Worm (Caenorhabditis elegans) whole organism, late embryonic: ENCODE measurements around the gene trp-1.

Experiments
- C08G9.2 ChIP-seq: sonication (generic microtip); optimal IDR thresholded peaks from 2 replicates; lab custom pipeline; 2016; ENCODE audit warnings: mild to moderate bottlenecking, missing genetic modification characterization, moderate library complexity, missing compliant biosample characterization
- F13H6.1 ChIP-seq: sonication (generic microtip); optimal IDR thresholded peaks from 2 replicates; lab custom pipeline; 2016; ENCODE audit warnings: missing genetic modification characterization, missing compliant biosample characterization
- K02D7.2 ChIP-seq: sonication (generic microtip); optimal IDR thresholded peaks from 2 replicates; lab custom pipeline; 2017; ENCODE audit warnings: mild to moderate bottlenecking, missing genetic modification characterization, missing compliant biosample characterization
- T23F11.4 ChIP-seq: fragments of 200-800 bp; sonication (Bioruptor generic); optimal IDR thresholded peaks from 2 replicates; lab custom pipeline; 2018; ENCODE audit warnings: mild to moderate bottlenecking, missing genetic modification characterization, missing compliant biosample characterization
- Y22D7AL.16 ChIP-seq: sonication (generic microtip); optimal IDR thresholded peaks from 2 replicates; lab custom pipeline; 2016; ENCODE audit warnings: missing genetic modification characterization, missing compliant biosample characterization
- ama-1 ChIP-seq: fragments of 150-350 bp; optimal IDR thresholded peaks from 2 replicates; lab custom pipeline; 2014
- ceh-14 ChIP-seq: sonication (generic microtip); optimal IDR thresholded peaks from 2 replicates; lab custom pipeline; 2016; ENCODE audit warnings: missing genotype, missing genetic modification characterization, missing compliant biosample characterization
- ceh-2 ChIP-seq: sonication (generic microtip); optimal IDR thresholded peaks from 2 replicates; lab custom pipeline; 2016; ENCODE audit warnings: missing genotype, missing genetic modification characterization, missing compliant biosample characterization
- ceh-22 ChIP-seq: sonication (generic microtip); optimal IDR thresholded peaks from 2 replicates; lab custom pipeline; 2017; ENCODE audit warnings: missing biosample characterization, missing genetic modification characterization
- ceh-24 ChIP-seq: sonication (generic microtip); optimal IDR thresholded peaks from 2 replicates; lab custom pipeline; 2016; ENCODE audit warnings: mild to moderate bottlenecking, missing genetic modification characterization, missing compliant biosample characterization
- ceh-31 ChIP-seq: sonication (generic microtip); optimal IDR thresholded peaks from 2 replicates; lab custom pipeline; 2016; ENCODE audit warnings: missing genetic modification characterization, missing compliant biosample characterization
- ceh-34 ChIP-seq: sonication (generic microtip); optimal IDR thresholded peaks from 2 replicates; lab custom pipeline; 2016; ENCODE audit warnings: mild to moderate bottlenecking, missing genetic modification characterization, missing compliant biosample characterization
- ceh-45 ChIP-seq: fragments of 200-800 bp; sonication (Bioruptor generic); IDR thresholded peaks from 2 replicates; pipeline ENCODE4 v1.3.6; 2022; ENCODE audit warnings: missing genetic modification reagents, missing genetic modification characterization, missing compliant biosample characterization
- ceh-48 ChIP-seq: sonication (generic microtip); optimal IDR thresholded peaks from 2 replicates; lab custom pipeline; 2016; ENCODE audit warnings: missing genetic modification characterization, inconsistent platforms, missing compliant biosample characterization
- ceh-6 ChIP-seq: fragments of 200-800 bp; sonication (Bioruptor generic); optimal IDR thresholded peaks from 2 replicates; lab custom pipeline; 2018; ENCODE audit warnings: mild to moderate bottlenecking, missing genetic modification characterization, missing compliant biosample characterization
- ceh-9 ChIP-seq: sonication (generic microtip); optimal IDR thresholded peaks from 2 replicates; lab custom pipeline; 2016; ENCODE audit warnings: mild to moderate bottlenecking, missing genetic modification characterization, inconsistent platforms, missing compliant biosample characterization
- che-1 ChIP-seq: sonication (generic microtip); optimal IDR thresholded peaks from 2 replicates; lab custom pipeline; 2016; ENCODE audit warnings: mild to moderate bottlenecking, missing genetic modification characterization, missing compliant biosample characterization
- dmd-4 ChIP-seq: sonication (generic microtip); optimal IDR thresholded peaks from 2 replicates; lab custom pipeline; 2016; ENCODE audit warnings: borderline replicate concordance, missing genetic modification characterization, missing compliant biosample characterization
- dve-1 ChIP-seq: sonication (generic microtip); optimal IDR thresholded peaks from 2 replicates; lab custom pipeline; 2017; ENCODE audit warnings: antibody characterized with exemption, mild to moderate bottlenecking, missing genetic modification characterization, missing compliant biosample characterization
- elt-2 ChIP-seq: sonication (generic microtip); optimal IDR thresholded peaks from 2 replicates; lab custom pipeline; 2016; ENCODE audit warnings: missing genetic modification reagents, missing genetic modification characterization, missing compliant biosample characterization
- eyg-1 ChIP-seq: sonication (generic microtip); optimal IDR thresholded peaks from 2 replicates; lab custom pipeline; 2016; ENCODE audit warnings: missing genotype, missing genetic modification characterization, missing compliant biosample characterization
- fax-1 ChIP-seq: sonication (generic microtip); optimal IDR thresholded peaks from 2 replicates; lab custom pipeline; 2016; ENCODE audit warnings: missing genotype, missing genetic modification characterization, missing compliant biosample characterization
- fkh-10 ChIP-seq: fragments of 150-350 bp; optimal IDR thresholded peaks from 2 replicates; lab custom pipeline; 2014; ENCODE audit warnings: missing biosample characterization, missing genetic modification reagents, missing genetic modification characterization
- hlh-13 ChIP-seq: fragments of 200-800 bp; sonication (Bioruptor generic); optimal IDR thresholded peaks from 2 replicates; lab custom pipeline; 2018; ENCODE audit warnings: mild to moderate bottlenecking, missing genetic modification characterization, missing compliant biosample characterization
- hlh-15 ChIP-seq: sonication (generic microtip); optimal IDR thresholded peaks from 2 replicates; lab custom pipeline; 2016; ENCODE audit warnings: missing genetic modification characterization, missing compliant biosample characterization
- hlh-30 ChIP-seq: sonication (generic microtip); optimal IDR thresholded peaks from 2 replicates; lab custom pipeline; 2017; ENCODE audit warnings: antibody characterized with exemption, missing genetic modification characterization, missing compliant biosample characterization; ENCODE audit not compliant: insufficient read depth
- hlh-8 ChIP-seq: sonication (generic microtip); optimal IDR thresholded peaks from 2 replicates; lab custom pipeline; 2016; ENCODE audit warnings: missing genotype, missing genetic modification characterization, missing compliant biosample characterization
- lim-6 ChIP-seq: sonication (generic microtip); optimal IDR thresholded peaks from 2 replicates; lab custom pipeline; 2016; ENCODE audit warnings: missing genetic modification characterization, missing compliant biosample characterization
- lin-11 ChIP-seq: fragments of 200-800 bp; sonication (Bioruptor generic); optimal IDR thresholded peaks from 2 replicates; lab custom pipeline; 2018; ENCODE audit warnings: mild to moderate bottlenecking, missing genetic modification characterization, missing compliant biosample characterization
- madf-2 ChIP-seq: sonication (generic microtip); optimal IDR thresholded peaks from 2 replicates; lab custom pipeline; 2017; ENCODE audit warnings: missing genetic modification characterization, missing compliant biosample characterization
- mec-3 ChIP-seq: sonication (generic microtip); optimal IDR thresholded peaks from 2 replicates; lab custom pipeline; 2016; ENCODE audit warnings: borderline replicate concordance, missing genetic modification characterization, missing compliant biosample characterization
- nfya-1 ChIP-seq: sonication (generic microtip); optimal IDR thresholded peaks from 2 replicates; lab custom pipeline; 2017; ENCODE audit warnings: missing genetic modification characterization, mild to moderate bottlenecking, missing compliant biosample characterization, antibody characterized with exemption, moderate library complexity
- nhr-11 ChIP-seq: fragments of 150-350 bp; optimal IDR thresholded peaks from 2 replicates; lab custom pipeline; 2014; ENCODE audit warnings: missing biosample characterization, missing genetic modification characterization
- pat-9 ChIP-seq: fragments of 200-800 bp; sonication (Bioruptor generic); optimal IDR thresholded peaks from 2 replicates; lab custom pipeline; 2018; ENCODE audit warnings: mild to moderate bottlenecking, missing genetic modification characterization, moderate library complexity, missing compliant biosample characterization
- pax-1 ChIP-seq: fragments of 150-350 bp; optimal IDR thresholded peaks from 2 replicates; lab custom pipeline; 2014; ENCODE audit warnings: missing biosample characterization, missing genetic modification characterization
- pha-2 ChIP-seq: sonication (generic microtip); optimal IDR thresholded peaks from 2 replicates; lab custom pipeline; 2017; ENCODE audit warnings: mild to moderate bottlenecking, missing genetic modification characterization, missing compliant biosample characterization
- pha-4 ChIP-seq: fragments of 150-350 bp; optimal IDR thresholded peaks from 2 replicates; lab custom pipeline; 2018; ENCODE audit warnings: missing biosample characterization, missing genetic modification reagents, missing genetic modification characterization
- pqm-1 ChIP-seq: sonication (generic microtip); optimal IDR thresholded peaks from 2 replicates; lab custom pipeline; 2016; ENCODE audit warnings: missing genetic modification characterization, missing compliant biosample characterization
- ref-2 ChIP-seq: sonication (generic microtip); optimal IDR thresholded peaks from 2 replicates; lab custom pipeline; 2016; ENCODE audit warnings: missing genetic modification characterization, missing compliant biosample characterization
- rnt-1 ChIP-seq: sonication (generic microtip); optimal IDR thresholded peaks from 2 replicates; lab custom pipeline; 2016; ENCODE audit warnings: missing genetic modification characterization, missing compliant biosample characterization
- sdc-2 ChIP-seq: sonication (generic microtip); optimal IDR thresholded peaks from 2 replicates; lab custom pipeline; 2016; ENCODE audit warnings: missing genotype, missing genetic modification characterization, missing compliant biosample characterization
- sox-2 ChIP-seq: fragments of 200-800 bp; sonication (Bioruptor generic); IDR thresholded peaks from 2 replicates; pipeline ENCODE4 v1.3.6; 2022; ENCODE audit warnings: missing genetic modification reagents, missing genetic modification characterization, missing compliant biosample characterization
- sox-4 ChIP-seq: sonication (generic microtip); optimal IDR thresholded peaks from 2 replicates; lab custom pipeline; 2017; ENCODE audit warnings: mild to moderate bottlenecking, missing genetic modification characterization, inconsistent platforms, missing compliant biosample characterization
- syd-9 ChIP-seq: sonication (generic microtip); optimal IDR thresholded peaks from 2 replicates; lab custom pipeline; 2016; ENCODE audit warnings: mild to moderate bottlenecking, missing genetic modification characterization, moderate library complexity, missing compliant biosample characterization
- tbx-2 ChIP-seq: sonication (generic microtip); optimal IDR thresholded peaks from 2 replicates; lab custom pipeline; 2016; ENCODE audit warnings: missing genetic modification characterization, missing compliant biosample characterization
- tbx-7 ChIP-seq: sonication (generic microtip); optimal IDR thresholded peaks from 2 replicates; lab custom pipeline; 2016; ENCODE audit warnings: missing genotype, missing genetic modification characterization, missing compliant biosample characterization
- ttx-3 ChIP-seq: sonication (generic microtip); optimal IDR thresholded peaks from 2 replicates; lab custom pipeline; 2016; ENCODE audit warnings: missing genetic modification reagents, missing genetic modification characterization, missing compliant biosample characterization
- unc-42 ChIP-seq: sonication (generic microtip); optimal IDR thresholded peaks from 2 replicates; lab custom pipeline; 2016; ENCODE audit warnings: missing genotype, missing genetic modification characterization, missing compliant biosample characterization
- unc-55 ChIP-seq: sonication (generic microtip); optimal IDR thresholded peaks from 2 replicates; lab custom pipeline; 2017; ENCODE audit warnings: missing biosample characterization, missing genetic modification reagents, missing genetic modification characterization

The trp-1 gene

DNA sequence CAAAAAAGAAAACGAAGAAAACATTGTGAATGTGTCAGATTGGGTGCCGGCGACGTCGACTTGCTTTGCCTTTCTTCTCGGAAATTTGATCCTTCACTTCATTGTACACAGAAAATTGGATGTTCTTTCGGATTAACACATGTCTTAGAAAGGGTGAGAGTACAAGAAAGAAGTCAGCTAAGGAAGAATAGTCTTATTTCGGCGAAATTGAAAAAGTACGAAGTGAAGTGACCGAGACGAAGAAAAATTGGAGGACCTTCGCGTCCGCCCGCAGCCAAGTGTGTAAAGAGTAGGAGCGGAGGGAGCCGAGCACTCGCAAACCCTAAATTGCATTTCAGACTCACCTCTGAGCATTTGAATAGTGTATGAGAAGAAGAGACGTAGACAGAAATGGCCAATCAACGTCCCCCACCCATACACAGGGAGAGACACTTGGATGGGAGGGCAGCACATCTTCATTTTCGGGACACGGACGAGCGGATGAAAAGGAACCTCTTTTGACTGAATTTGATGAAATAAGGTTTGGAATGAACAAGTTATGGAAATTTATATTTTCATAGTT, 53.7 kb downstream of the trp-1 start, which contains the start of gene glr-1:
TSS of gene glr-1 (minus strand) at position 51 of the 562 bp plus-strand sequence.
- TF ChIP-seq ceh-6 (GFP tag; lab: Kevin White, UChicago), result no peak
- TF ChIP-seq ceh-24, result no peak
- no peak for TF ChIP-seq Y22D7AL.16 (tag; lab: Kevin White, UChicago)
- TF ChIP-seq che-1 (tag; lab: Kevin White, UChicago), result no peak
- no peak for TF ChIP-seq hlh-8 (tag; lab: Kevin White, UChicago)
- peak; percentile 95 for TF ChIP-seq unc-42 (tag; lab: Kevin White, UChicago)
- TF ChIP-seq T23F11.4 (GFP tag; lab: Kevin White, UChicago), result no peak
- no peak for TF ChIP-seq madf-2
- TF ChIP-seq nhr-11 (tag; lab: Kevin White, UChicago), result no peak
- TF ChIP-seq ttx-3 (tag; lab: Kevin White, UChicago), result no peak
- no peak for TF ChIP-seq ceh-48 (tag; lab: Kevin White, UChicago)
- peak; percentile 35 for TF ChIP-seq nfya-1
- no peak for TF ChIP-seq tbx-7 (tag; lab: Kevin White, UChicago)
- no peak for TF ChIP-seq hlh-30 (tag; lab: Kevin White, UChicago)
- no peak for TF ChIP-seq pha-4 (tag; lab: Kevin White, UChicago)
- no peak for TF ChIP-seq sdc-2
- no peak for TF ChIP-seq pax-1 (tag; lab: Kevin White, UChicago)
- TF ChIP-seq fkh-10 (GFP tag; lab: Kevin White, UChicago), result peak; percentile 27
- no peak for TF ChIP-seq pqm-1
- no peak for TF ChIP-seq unc-55
- TF ChIP-seq hlh-13 (GFP tag; lab: Kevin White, UChicago), result no peak
- no peak for TF ChIP-seq ceh-14 (tag; lab: Kevin White, UChicago)
- peak; percentile 35 for TF ChIP-seq lim-6
- no peak for TF ChIP-seq sox-4 (tag; lab: Kevin White, UChicago)
- no peak for TF ChIP-seq ceh-2
- no peak for TF ChIP-seq F13H6.1 (tag; lab: Kevin White, UChicago)
- no peak for TF ChIP-seq K02D7.2 (tag; lab: Kevin White, UChicago)
- TF ChIP-seq mec-3 (tag; lab: Kevin White, UChicago), result no peak
- TF ChIP-seq syd-9 (tag; lab: Kevin White, UChicago), result no peak
- no peak for TF ChIP-seq dve-1 (tag; lab: Kevin White, UChicago)
- no peak for TF ChIP-seq ceh-9 (tag; lab: Kevin White, UChicago)
- no peak for TF ChIP-seq pha-2 (tag; lab: Kevin White, UChicago)
- no peak for TF ChIP-seq fax-1 (tag; lab: Kevin White, UChicago)
- no peak for TF ChIP-seq ceh-34 (tag; lab: Kevin White, UChicago)
- TF ChIP-seq ref-2 (tag; lab: Kevin White, UChicago), result no peak
- peak; percentile 7 for TF ChIP-seq ceh-31 (tag; lab: Kevin White, UChicago)
- TF ChIP-seq lin-11, result no peak
- peak; percentile 19 for TF ChIP-seq tbx-2 (tag; lab: Kevin White, UChicago)
- no peak for TF ChIP-seq pat-9 (tag; lab: Kevin White, UChicago)
- no peak for TF ChIP-seq rnt-1 (tag; lab: Kevin White, UChicago)
- TF ChIP-seq C08G9.2 (tag; lab: Kevin White, UChicago), result no peak
- TF ChIP-seq ama-1, result no peak
- no peak for TF ChIP-seq ceh-22 (tag; lab: Kevin White, UChicago)

ce11 chrIII:8589195-8589594, 54.3 kb downstream of the trp-1 start, which contains the start of gene fip-3:
Gene fip-3 (minus strand): TSS chrIII:8589488.
- TF ChIP-seq elt-2, result no peak
- TF ChIP-seq eyg-1 (tag; lab: Kevin White, UChicago), result no peak
- TF ChIP-seq sox-2 (GFP tag; lab: Robert Waterston, UW), result no peak
- TF ChIP-seq ceh-48 (tag; lab: Kevin White, UChicago), result no peak
- no peak for TF ChIP-seq ceh-45 (GFP tag; lab: Robert Waterston, UW)
- no peak for TF ChIP-seq dmd-4 (tag; lab: Kevin White, UChicago)
- TF ChIP-seq K02D7.2 (tag; lab: Kevin White, UChicago), result no peak
- TF ChIP-seq hlh-15 (tag; lab: Kevin White, UChicago), result no peak
